Worm (Caenorhabditis elegans) whole organism, L1 larva: ENCODE data around the gene tag-325.

Experiments
- C04F5.9 ChIP-seq: sonication (generic microtip); optimal IDR thresholded peaks from 2 replicates; lab custom pipeline; 2016; ENCODE audit warnings: missing genetic modification characterization, missing compliant biosample characterization
- C16A3.4 ChIP-seq: fragments of 150-350 bp; optimal IDR thresholded peaks from 2 replicates; lab custom pipeline; 2014; ENCODE audit warnings: missing biosample characterization, missing genetic modification characterization
- C34B4.2 ChIP-seq: sonication (generic microtip); optimal IDR thresholded peaks from 2 replicates; lab custom pipeline; 2017; ENCODE audit warnings: mild to moderate bottlenecking, missing genetic modification characterization, missing compliant biosample characterization
- F16B12.6 ChIP-seq: fragments of 150-350 bp; optimal IDR thresholded peaks from 2 replicates; lab custom pipeline; 2014; ENCODE audit warnings: missing biosample characterization, missing genetic modification characterization
- alr-1 ChIP-seq: fragments of 200-800 bp; sonication (Bioruptor generic); optimal IDR thresholded peaks from 2 replicates; lab custom pipeline; 2018; ENCODE audit warnings: borderline replicate concordance, mild to moderate bottlenecking, missing genetic modification characterization, missing compliant biosample characterization
- aly-2 ChIP-seq: fragments of 150-350 bp; optimal IDR thresholded peaks from 2 replicates; lab custom pipeline; 2014; ENCODE audit warnings: missing biosample characterization, missing genetic modification characterization
- ceh-63 ChIP-seq: fragments of 200-800 bp; sonication (Bioruptor generic); optimal IDR thresholded peaks from 2 replicates; lab custom pipeline; 2018; ENCODE audit warnings: mild to moderate bottlenecking, missing genetic modification characterization, missing compliant biosample characterization
- ceh-82 ChIP-seq, 3 experiments: fragments of 150-350 bp in 1 of 3; sonication (generic microtip) in 2 of 3; optimal IDR thresholded peaks; 2 replicates each; lab custom pipeline; 2014 to 2017; ENCODE audit warnings: missing biosample characterization in 3 of 3, missing genetic modification characterization in 3 of 3
- ces-1 ChIP-seq: fragments of 150-350 bp; optimal IDR thresholded peaks from 2 replicates; lab custom pipeline; 2014; ENCODE audit warnings: missing biosample characterization, missing genetic modification reagents, missing genetic modification characterization
- dpl-1 ChIP-seq, 3 experiments: fragments of 150-350 bp in 2 of 3; sonication (generic microtip) in 1 of 3; optimal IDR thresholded peaks; 2 replicates each; lab custom pipeline; 2014 to 2017; ENCODE audit warnings: missing biosample characterization in 3 of 3, missing genetic modification characterization in 3 of 3, missing genetic modification reagents in 3 of 3
- dsc-1 ChIP-seq: sonication (generic microtip); optimal IDR thresholded peaks from 2 replicates; lab custom pipeline; 2016; ENCODE audit warnings: mild to moderate bottlenecking, missing genetic modification characterization, missing compliant biosample characterization
- efl-1 ChIP-seq, 4 experiments: fragments of 150-350 bp; optimal IDR thresholded peaks in 3 of 4; peaks in 1 of 4; 1 replicate in 1 of 4; 2 replicates in 3 of 4; lab custom pipeline; 2014; ENCODE audit warnings: missing biosample characterization in 2 of 4, missing genetic modification characterization in 2 of 4, missing genetic modification reagents in 2 of 4
- efl-3 ChIP-seq: fragments of 200-800 bp; sonication (Bioruptor generic); optimal IDR thresholded peaks from 2 replicates; lab custom pipeline; 2018; ENCODE audit warnings: mild to moderate bottlenecking, missing genetic modification characterization, missing compliant biosample characterization
- egl-27 ChIP-seq, 2 experiments: fragments of 150-350 bp in 1 of 2; sonication (generic microtip); optimal IDR thresholded peaks; 3 replicates each; lab custom pipeline; 2017 to 2018; ENCODE audit warnings: missing biosample characterization in 2 of 2, missing genetic modification characterization in 2 of 2, missing genetic modification reagents in 2 of 2
- ets-5 ChIP-seq: fragments of 200-800 bp; sonication (Bioruptor generic); IDR thresholded peaks from 2 replicates; pipeline ENCODE4 v1.3.6; 2022; ENCODE audit warnings: missing genetic modification characterization, missing compliant biosample characterization
- fkh-8 ChIP-seq: sonication (generic microtip); optimal IDR thresholded peaks from 2 replicates; lab custom pipeline; 2016; ENCODE audit warnings: mild to moderate bottlenecking, missing genetic modification characterization, missing compliant biosample characterization
- fos-1 ChIP-seq: fragments of 150-350 bp; optimal IDR thresholded peaks from 2 replicates; lab custom pipeline; 2014; ENCODE audit warnings: missing biosample characterization, missing genetic modification characterization
- hlh-17 ChIP-seq: fragments of 200-800 bp; sonication (Bioruptor generic); optimal IDR thresholded peaks from 2 replicates; lab custom pipeline; 2018; ENCODE audit warnings: missing genetic modification characterization, mild to moderate bottlenecking, missing compliant biosample characterization, moderate library complexity, borderline replicate concordance
- hlh-4 ChIP-seq: sonication (generic microtip); optimal IDR thresholded peaks from 2 replicates; lab custom pipeline; 2016; ENCODE audit warnings: mild to moderate bottlenecking, missing genetic modification characterization, missing compliant biosample characterization
- hpl-2 ChIP-seq: fragments of 150-350 bp; optimal IDR thresholded peaks from 2 replicates; lab custom pipeline; 2014; ENCODE audit warnings: missing biosample characterization, missing genetic modification reagents, missing genetic modification characterization
- irx-1 ChIP-seq: sonication (generic microtip); optimal IDR thresholded peaks from 2 replicates; lab custom pipeline; 2016; ENCODE audit warnings: missing genetic modification characterization, missing compliant biosample characterization
- lin-15B ChIP-seq: fragments of 150-350 bp; sonication (generic microtip); optimal IDR thresholded peaks from 3 replicates; lab custom pipeline; 2014; ENCODE audit warnings: missing biosample characterization, missing genetic modification characterization
- lir-3 ChIP-seq: sonication (generic microtip); optimal IDR thresholded peaks from 2 replicates; lab custom pipeline; 2016; ENCODE audit warnings: mild to moderate bottlenecking, missing genetic modification characterization, moderate library complexity, missing compliant biosample characterization; ENCODE audit not compliant: poor library complexity
- mab-9 ChIP-seq: fragments of 200-800 bp; sonication (Bioruptor generic); IDR thresholded peaks from 2 replicates; pipeline ENCODE4 v1.3.6; 2022; ENCODE audit warnings: missing genetic modification reagents, missing genetic modification characterization, missing compliant biosample characterization
- mdl-1 ChIP-seq, 2 experiments: fragments of 150-350 bp; optimal IDR thresholded peaks; 2 replicates each; lab custom pipeline; 2014 to 2017; ENCODE audit warnings: missing biosample characterization in 2 of 2, missing genetic modification characterization in 2 of 2, inconsistent platforms in 1 of 2
- nhr-12 ChIP-seq: sonication (generic microtip); optimal IDR thresholded peaks from 2 replicates; lab custom pipeline; 2017; ENCODE audit warnings: missing biosample characterization, missing genetic modification characterization
- nhr-20 ChIP-seq: sonication (generic microtip); optimal IDR thresholded peaks from 2 replicates; lab custom pipeline; 2016; ENCODE audit warnings: mild to moderate bottlenecking, missing genetic modification characterization, missing compliant biosample characterization
- nhr-237 ChIP-seq: fragments of 150-350 bp; optimal IDR thresholded peaks from 2 replicates; lab custom pipeline; 2014; ENCODE audit warnings: missing biosample characterization, missing genetic modification characterization
- nhr-47 ChIP-seq: sonication (generic microtip); optimal IDR thresholded peaks from 2 replicates; lab custom pipeline; 2016; ENCODE audit warnings: mild to moderate bottlenecking, missing genetic modification characterization, moderate library complexity, missing compliant biosample characterization
- nhr-71 ChIP-seq: sonication (generic microtip); optimal IDR thresholded peaks from 2 replicates; lab custom pipeline; 2016; ENCODE audit warnings: mild to moderate bottlenecking, missing genetic modification characterization, moderate library complexity, missing compliant biosample characterization
- nhr-76 ChIP-seq: sonication (generic microtip); optimal IDR thresholded peaks from 2 replicates; lab custom pipeline; 2017; ENCODE audit warnings: missing biosample characterization, missing genetic modification characterization
- nhr-85 ChIP-seq: sonication (generic microtip); peaks from one replicate; lab custom pipeline; 2016; ENCODE audit warnings: missing genetic modification characterization, inconsistent platforms, missing compliant biosample characterization
- snpc-4 ChIP-seq: fragments of 150-350 bp; optimal IDR thresholded peaks from 2 replicates; lab custom pipeline; 2014; ENCODE audit warnings: missing biosample characterization, missing genetic modification characterization
- sox-4 ChIP-seq: sonication (generic microtip); optimal IDR thresholded peaks from 2 replicates; lab custom pipeline; 2016; ENCODE audit warnings: missing genetic modification characterization, missing compliant biosample characterization
- sup-37 ChIP-seq: fragments of 200-800 bp; sonication (Bioruptor generic); optimal IDR thresholded peaks from 2 replicates; lab custom pipeline; 2018; ENCODE audit warnings: mild to moderate bottlenecking, missing genetic modification characterization, missing compliant biosample characterization
- tbx-2 ChIP-seq: sonication (generic microtip); optimal IDR thresholded peaks from 2 replicates; lab custom pipeline; 2016; ENCODE audit warnings: missing genetic modification characterization, missing compliant biosample characterization
- unc-130 ChIP-seq: fragments of 150-350 bp; optimal IDR thresholded peaks from 2 replicates; lab custom pipeline; 2017; ENCODE audit warnings: missing biosample characterization, missing genetic modification characterization, inconsistent platforms
- unc-30 ChIP-seq: sonication (generic microtip); optimal IDR thresholded peaks from 2 replicates; lab custom pipeline; 2017; ENCODE audit warnings: missing biosample characterization, missing genetic modification characterization
- unc-62 ChIP-seq: fragments of 150-350 bp; optimal IDR thresholded peaks from 2 replicates; lab custom pipeline; 2014; ENCODE audit warnings: missing biosample characterization, missing genetic modification reagents, missing genetic modification characterization
- vab-15 ChIP-seq: sonication (generic microtip); optimal IDR thresholded peaks from 2 replicates; lab custom pipeline; 2017; ENCODE audit warnings: missing genotype, mild to moderate bottlenecking, missing genetic modification characterization, missing compliant biosample characterization
- zip-4 ChIP-seq: fragments of 200-800 bp; sonication (Bioruptor generic); optimal IDR thresholded peaks from 2 replicates; lab custom pipeline; 2018; ENCODE audit warnings: mild to moderate bottlenecking, missing genetic modification characterization, moderate library complexity, missing compliant biosample characterization
- ztf-11 ChIP-seq, 2 experiments: sonication (generic microtip); optimal IDR thresholded peaks; 2 replicates each; lab custom pipeline; 2016 to 2017; ENCODE audit warnings: missing genetic modification characterization in 2 of 2, missing biosample characterization in 1 of 2, missing compliant biosample characterization in 1 of 2
- ztf-4 ChIP-seq: fragments of 150-350 bp; optimal IDR thresholded peaks from 2 replicates; lab custom pipeline; 2014; ENCODE audit warnings: missing biosample characterization, missing genetic modification characterization

Gene tag-325

DNA sequence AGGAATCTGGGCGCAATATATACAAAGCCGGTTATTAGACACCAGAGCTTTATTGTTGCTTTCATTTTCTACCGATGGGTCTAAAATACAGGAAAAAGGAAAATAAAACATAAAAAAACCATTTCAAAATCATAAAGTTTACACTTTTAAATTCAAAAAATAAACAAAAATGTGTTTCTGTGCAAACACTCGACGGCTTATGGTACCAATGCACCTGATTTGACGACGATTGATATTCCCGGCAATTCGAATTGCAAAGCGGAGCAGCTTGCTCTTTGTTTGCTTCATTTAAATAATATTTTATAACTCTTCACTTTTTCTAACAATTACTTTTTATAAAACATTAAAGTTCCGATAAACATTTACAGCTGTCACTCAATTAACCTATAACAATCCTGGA, 53.5 kb downstream of the tag-325 start, which contains the start of gene F26A1.1 (continued):
- TF ChIP-seq unc-130 = no peak
- TF ChIP-seq unc-30 (tag; lab: Kevin White, UChicago) = no peak
- no peak for TF ChIP-seq alr-1
- no peak for TF ChIP-seq zip-4 (GFP tag; lab: Kevin White, UChicago)
- no peak for TF ChIP-seq fkh-8 (tag; lab: Kevin White, UChicago)
- no peak for TF ChIP-seq ets-5 (GFP tag; lab: Robert Waterston, UW)
- TF ChIP-seq vab-15 (tag; lab: Kevin White, UChicago) = no peak
- no peak for TF ChIP-seq mdl-1 (tag; optimal IDR thresholded peaks at IDR 0.05; lab: Kevin White, UChicago)
- no peak for TF ChIP-seq dsc-1 (tag; lab: Kevin White, UChicago)
- TF ChIP-seq nhr-76 (tag; lab: Kevin White, UChicago) = no peak
- no peak for TF ChIP-seq lir-3 (tag; lab: Kevin White, UChicago)
- no peak for TF ChIP-seq ztf-11 (tag; optimal IDR thresholded peaks at IDR 0.05; lab: Kevin White, UChicago)
- no peak for TF ChIP-seq sox-4 (tag; lab: Kevin White, UChicago)
- TF ChIP-seq F16B12.6 (tag; lab: Kevin White, UChicago) = peak; percentile 82
- no peak for TF ChIP-seq C04F5.9 (tag; lab: Kevin White, UChicago)
- no peak for TF ChIP-seq unc-62
- TF ChIP-seq sup-37 = no peak
- TF ChIP-seq efl-1 (optimal IDR thresholded peaks at IDR 0.05; lab: Kevin White, UChicago) = peak; percentile 20 to 65
- peak; percentile 76 to 96 for TF ChIP-seq efl-1 (GFP tag; optimal IDR thresholded peaks at IDR 0.05 in 1 of 2; lab: Kevin White, UChicago)
- no peak for TF ChIP-seq tbx-2 (tag; lab: Kevin White, UChicago)
- no peak for TF ChIP-seq hpl-2 (GFP tag; lab: Kevin White, UChicago)
- TF ChIP-seq efl-3 = no peak
- no peak for TF ChIP-seq lin-15B (tag; lab: Kevin White, UChicago)
- TF ChIP-seq ces-1 (GFP tag; lab: Kevin White, UChicago) = no peak
- TF ChIP-seq irx-1 (tag; lab: Kevin White, UChicago) = no peak
- no peak for TF ChIP-seq nhr-47 (tag; lab: Kevin White, UChicago)
- TF ChIP-seq fos-1 (tag; lab: Kevin White, UChicago) = no peak
- TF ChIP-seq ceh-63 (GFP tag; lab: Kevin White, UChicago) = no peak
- TF ChIP-seq dpl-1 (GFP tag; optimal IDR thresholded peaks at IDR 0.05; lab: Kevin White, UChicago) = peak; percentile 56 to 76 (median 70)
- TF ChIP-seq aly-2 (tag; lab: Kevin White, UChicago) = no peak
- TF ChIP-seq egl-27 (tag; optimal IDR thresholded peaks at IDR 0.05; lab: Kevin White, UChicago) = no peak
- no peak for TF ChIP-seq C34B4.2 (tag; lab: Kevin White, UChicago)
- TF ChIP-seq nhr-85 = no peak
- TF ChIP-seq snpc-4 = no peak
- no peak for TF ChIP-seq ztf-4 (tag; lab: Kevin White, UChicago)
- TF ChIP-seq hlh-17 = no peak
- TF ChIP-seq nhr-20 (tag; lab: Kevin White, UChicago) = no peak
- TF ChIP-seq hlh-4 = no peak
- no peak for TF ChIP-seq nhr-237 (tag; lab: Kevin White, UChicago)

ce11 chrIII:4852025-4852424, 55.4 kb downstream of the tag-325 start, which contains the start of gene ced-4:
TSS of gene ced-4 (plus strand) at chrIII:4852325.
- TF ChIP-seq C16A3.4 (tag; lab: Kevin White, UChicago) (no peak), hpl-2 (GFP tag; lab: Kevin White, UChicago) (no peak), alr-1 (no peak), ceh-82 (tag; optimal IDR thresholded peaks at IDR 0.05; lab: Kevin White, UChicago) (no peak), nhr-237 (tag; lab: Kevin White, UChicago) (no peak), mab-9 (GFP tag; lab: Robert Waterston, UW) (no peak), C04F5.9 (tag; lab: Kevin White, UChicago) (no peak), nhr-12 (no peak), nhr-71 (tag; lab: Kevin White, UChicago) (no peak), hlh-17 (no peak), lin-15B (tag; lab: Kevin White, UChicago) (no peak), efl-3 (no peak)
